Fruit fly (Drosophila melanogaster) whole organism, pupa: ENCODE results near the gene CG44044.

Source experiments
- CG10348 ChIP-seq: fragments of 200-800 bp; sonication (Bioruptor generic); IDR thresholded peaks from 2 replicates; pipeline ENCODE4 v1.3.6; 2022; ENCODE audit warnings: missing biosample characterization, missing genetic modification characterization
- CG13204 ChIP-seq: fragments of 200-800 bp; sonication (Bioruptor generic); optimal IDR thresholded peaks from 2 replicates; lab custom pipeline; 2018; ENCODE audit warnings: missing biosample characterization, mild to moderate bottlenecking, missing genetic modification characterization, moderate library complexity
- CG32121 ChIP-seq: fragments of 200-800 bp; sonication (Bioruptor generic); IDR thresholded peaks from 2 replicates; pipeline ENCODE4 v1.3.6; 2022; ENCODE audit warnings: missing biosample characterization, missing genetic modification characterization
- CG34367 ChIP-seq: fragments of 200-800 bp; sonication (Bioruptor generic); optimal IDR thresholded peaks from 2 replicates; lab custom pipeline; 2018; ENCODE audit warnings: missing biosample characterization, mild to moderate bottlenecking, missing genetic modification characterization
- CG8159 ChIP-seq: fragments of 200-800 bp; sonication (Bioruptor generic); optimal IDR thresholded peaks from 3 replicates; lab custom pipeline; 2018; ENCODE audit warnings: missing biosample characterization, mild to moderate bottlenecking, missing genetic modification characterization, moderate library complexity
- D1 ChIP-seq: fragments of 200-800 bp; sonication (Bioruptor generic); optimal IDR thresholded peaks from 2 replicates; lab custom pipeline; 2018; ENCODE audit warnings: missing biosample characterization, mild to moderate bottlenecking, missing genetic modification characterization, moderate library complexity
- EcR ChIP-seq: fragments of 200-800 bp; sonication (Bioruptor generic); optimal IDR thresholded peaks from 3 replicates; lab custom pipeline; 2019; ENCODE audit warnings: missing biosample characterization, missing genetic modification characterization, mild to moderate bottlenecking, moderate library complexity, missing genetic modification reagents
- Pif1A ChIP-seq: fragments of 200-800 bp; sonication (Bioruptor generic); optimal IDR thresholded peaks from 3 replicates; lab custom pipeline; 2016; ENCODE audit warnings: missing biosample characterization, missing genetic modification characterization
- Snoo ChIP-seq: fragments of 200-800 bp; sonication (Bioruptor generic); optimal IDR thresholded peaks from 3 replicates; lab custom pipeline; 2017; ENCODE audit warnings: missing biosample characterization, mild to moderate bottlenecking, missing genetic modification characterization, inconsistent platforms
- fd96Ca ChIP-seq: fragments of 200-800 bp; sonication (Bioruptor generic); IDR thresholded peaks from 3 replicates; pipeline ENCODE4 v1.3.6; 2022; ENCODE audit warnings: missing biosample characterization, missing genetic modification characterization
- rn ChIP-seq: fragments of 200-800 bp; sonication (Bioruptor generic); IDR thresholded peaks from 2 replicates; pipeline ENCODE4 v1.3.6; 2022; ENCODE audit warnings: missing biosample characterization, missing genetic modification characterization

- TF ChIP-seq fd96Ca (GFP tag; lab: Robert Waterston, UW), result no peak
- no peak for TF ChIP-seq EcR (GFP tag; lab: Kevin White, UChicago)
- TF ChIP-seq CG32121 (GFP tag; lab: Robert Waterston, UW), result no peak
- no peak for TF ChIP-seq D1 (tag; lab: Kevin White, UChicago)
- TF ChIP-seq CG8159, result no peak
- no peak for TF ChIP-seq rn
- no peak for TF ChIP-seq CG10348 (GFP tag; lab: Robert Waterston, UW)
- TF ChIP-seq Snoo (tag; lab: Kevin White, UChicago), result no peak
- TF ChIP-seq CG34367 (tag; lab: Kevin White, UChicago), result no peak
- TF ChIP-seq Pif1A, result no peak
- no peak for TF ChIP-seq CG13204
Measured at dm6 chr3R:16327549-16327948, 5.9 kb downstream of the CG44044 start, which contains the start of gene CG17930.
